Fruit fly (Drosophila melanogaster) whole organism, embryonic: ENCODE measurements around the gene CG31638.

Experiments used
- Bdp1 ChIP-seq: fragments of 200-800 bp; sonication (Bioruptor generic); optimal IDR thresholded peaks from 3 replicates; lab custom pipeline; 2016; ENCODE audit warnings: missing biosample characterization, missing genetic modification characterization
- C15 ChIP-seq: fragments of 200-800 bp; sonication (Bioruptor generic); IDR thresholded peaks from 3 replicates; pipeline ENCODE4 v1.3.6; 2022; ENCODE audit warnings: missing biosample characterization, missing genetic modification characterization
- CG10209 ChIP-seq: fragments of 200-800 bp; sonication (Bioruptor generic); optimal IDR thresholded peaks from 3 replicates; lab custom pipeline; 2017; ENCODE audit warnings: missing biosample characterization, mild to moderate bottlenecking, missing genetic modification characterization, missing genetic modification reagents
- CG10543 ChIP-seq: fragments of 200-800 bp; sonication (Bioruptor generic); optimal IDR thresholded peaks from 3 replicates; lab custom pipeline; 2017; ENCODE audit warnings: missing biosample characterization, mild to moderate bottlenecking, missing genetic modification characterization, moderate library complexity
- CG12155 ChIP-seq: fragments of 200-800 bp; sonication (Bioruptor generic); optimal IDR thresholded peaks from 3 replicates; lab custom pipeline; 2016; ENCODE audit warnings: missing biosample characterization, missing genetic modification characterization
- CG12659 ChIP-seq: fragments of 200-800 bp; sonication (Bioruptor generic); optimal IDR thresholded peaks from 3 replicates; lab custom pipeline; 2017; ENCODE audit warnings: mild to moderate bottlenecking, missing biosample characterization, missing genetic modification reagents, missing genetic modification characterization
- CG1602 ChIP-seq: fragments of 200-800 bp; sonication (Bioruptor generic); optimal IDR thresholded peaks from 3 replicates; lab custom pipeline; 2016; ENCODE audit warnings: missing biosample characterization, missing genetic modification characterization
- CG16863 ChIP-seq: fragments of 200-800 bp; sonication (Bioruptor generic); optimal IDR thresholded peaks from 3 replicates; lab custom pipeline; 2016; ENCODE audit warnings: missing biosample characterization, missing genetic modification characterization
- CG17385 ChIP-seq: fragments of 200-800 bp; sonication (Bioruptor generic); optimal IDR thresholded peaks from 3 replicates; lab custom pipeline; 2018; ENCODE audit warnings: missing biosample characterization, mild to moderate bottlenecking, missing genetic modification characterization
- CG1832 ChIP-seq: fragments of 200-800 bp; sonication (Bioruptor generic); optimal IDR thresholded peaks from 2 replicates; lab custom pipeline; 2017; ENCODE audit warnings: missing biosample characterization, mild to moderate bottlenecking, missing genetic modification characterization, inconsistent platforms
- CG2889 ChIP-seq: fragments of 200-800 bp; sonication (Bioruptor generic); IDR thresholded peaks from 3 replicates; pipeline ENCODE4 v1.3.6; 2022; ENCODE audit warnings: missing biosample characterization, missing genetic modification characterization
- CG31224 ChIP-seq: fragments of 200-800 bp; sonication (Bioruptor generic); IDR thresholded peaks from 2 replicates; pipeline ENCODE4 v1.3.6; 2022; ENCODE audit warnings: missing biosample characterization, missing genetic modification characterization
- CG31388 ChIP-seq: fragments of 200-800 bp; sonication (Bioruptor generic); optimal IDR thresholded peaks from 2 replicates; lab custom pipeline; 2016; ENCODE audit warnings: missing biosample characterization, missing genetic modification characterization
- CG31441 ChIP-seq: fragments of 200-800 bp; sonication (Bioruptor generic); IDR thresholded peaks from 2 replicates; pipeline ENCODE4 v1.3.6; 2022; ENCODE audit warnings: missing biosample characterization, missing genetic modification characterization
- CG33213 ChIP-seq: fragments of 200-800 bp; sonication (Bioruptor generic); optimal IDR thresholded peaks from 3 replicates; lab custom pipeline; 2016; ENCODE audit warnings: missing biosample characterization, missing genetic modification characterization
- CG6765 ChIP-seq: fragments of 200-800 bp; sonication (Bioruptor generic); optimal IDR thresholded peaks from 3 replicates; lab custom pipeline; 2017; ENCODE audit warnings: missing biosample characterization, mild to moderate bottlenecking, missing genetic modification characterization
- CG7357 ChIP-seq: fragments of 200-800 bp; sonication (Bioruptor generic); IDR thresholded peaks from 3 replicates; pipeline ENCODE4 v1.3.6; 2022; ENCODE audit warnings: missing biosample characterization, missing genetic modification characterization
- CG7839 ChIP-seq: fragments of 200-800 bp; sonication (Bioruptor generic); optimal IDR thresholded peaks from 3 replicates; lab custom pipeline; 2018; ENCODE audit warnings: missing biosample characterization, mild to moderate bottlenecking, missing genetic modification characterization, moderate library complexity
- CTCF ChIP-seq: fragments of 200-800 bp; sonication (Bioruptor generic); optimal IDR thresholded peaks from 2 replicates; lab custom pipeline; 2017; ENCODE audit warnings: missing biosample characterization, mild to moderate bottlenecking, missing genetic modification characterization, moderate library complexity
- Dbx ChIP-seq: fragments of 200-800 bp; sonication (Bioruptor generic); IDR thresholded peaks from 3 replicates; pipeline ENCODE4 v1.3.6; 2022; ENCODE audit warnings: missing biosample characterization, missing genetic modification characterization
- Dll ChIP-seq: fragments of 200-800 bp; sonication (Bioruptor generic); IDR thresholded peaks from 4 replicates; pipeline ENCODE4 v1.3.6; 2022; ENCODE audit warnings: missing biosample characterization, missing genetic modification characterization; ENCODE audit not compliant: partially characterized antibody
- Dref ChIP-seq: fragments of 200-800 bp; sonication (Bioruptor generic); IDR thresholded peaks from 2 replicates; pipeline ENCODE4 v1.3.6; 2022; ENCODE audit warnings: missing biosample characterization, missing genetic modification characterization
- E2f2 ChIP-seq: fragments of 200-800 bp; sonication (Bioruptor generic); IDR thresholded peaks from 2 replicates; pipeline ENCODE4 v1.3.6; 2022; ENCODE audit warnings: missing biosample characterization, missing genetic modification characterization
- H2.0 ChIP-seq: fragments of 200-800 bp; sonication (Bioruptor generic); IDR thresholded peaks from 2 replicates; pipeline ENCODE4 v1.3.6; 2022; ENCODE audit warnings: missing biosample characterization, missing genetic modification characterization
- HLHmδ ChIP-seq: fragments of 200-800 bp; sonication (Bioruptor generic); optimal IDR thresholded peaks from 2 replicates; lab custom pipeline; 2018; ENCODE audit warnings: missing biosample characterization, mild to moderate bottlenecking, missing genetic modification characterization, moderate library complexity
- Kr ChIP-seq: fragments of 200-800 bp; sonication (Bioruptor generic); optimal IDR thresholded peaks from 2 replicates; lab custom pipeline; 2017; ENCODE audit warnings: missing biosample characterization, mild to moderate bottlenecking, missing genetic modification characterization
- Lpt ChIP-seq: fragments of >200 bp; optimal IDR thresholded peaks from 2 replicates; lab custom pipeline; 2018; ENCODE audit warnings: missing biosample characterization, missing genetic modification characterization
- Max ChIP-seq: fragments of 200-800 bp; sonication (Bioruptor generic); optimal IDR thresholded peaks from 2 replicates; lab custom pipeline; 2016; ENCODE audit warnings: missing biosample characterization, mild to moderate bottlenecking, missing genetic modification characterization
- Mrtf ChIP-seq: fragments of 200-800 bp; sonication (Bioruptor generic); IDR thresholded peaks from 3 replicates; pipeline ENCODE4 v1.3.6; 2022; ENCODE audit warnings: missing biosample characterization, missing genetic modification characterization
- Nf-YB ChIP-seq: fragments of 200-800 bp; sonication (Bioruptor generic); optimal IDR thresholded peaks from 3 replicates; lab custom pipeline; 2019; ENCODE audit warnings: missing biosample characterization, mild to moderate bottlenecking, missing genetic modification characterization, moderate library complexity
- NfI ChIP-seq: fragments of 200-800 bp; sonication (Bioruptor generic); optimal IDR thresholded peaks from 3 replicates; lab custom pipeline; 2018; ENCODE audit warnings: missing biosample characterization, mild to moderate bottlenecking, missing genetic modification characterization, moderate library complexity
- Scr ChIP-seq: fragments of 200-800 bp; sonication (Bioruptor generic); IDR thresholded peaks from 2 replicates; pipeline ENCODE4 v1.3.6; 2022; ENCODE audit warnings: missing biosample characterization, missing genetic modification characterization; ENCODE audit not compliant: partially characterized antibody
- Xbp1 ChIP-seq: fragments of 200-800 bp; sonication (Bioruptor generic); optimal IDR thresholded peaks from 3 replicates; lab custom pipeline; 2016; ENCODE audit warnings: missing biosample characterization, mild to moderate bottlenecking, missing genetic modification characterization
- Xrp1 ChIP-seq: fragments of 200-800 bp; sonication (Bioruptor generic); IDR thresholded peaks from 2 replicates; pipeline ENCODE4 v1.3.6; 2022; ENCODE audit warnings: missing biosample characterization, missing genetic modification characterization
- ato ChIP-seq: fragments of 200-800 bp; sonication (Bioruptor generic); IDR thresholded peaks from 2 replicates; pipeline ENCODE4 v1.3.6; 2022; ENCODE audit warnings: missing biosample characterization, missing genetic modification characterization; ENCODE audit not compliant: partially characterized antibody
- bigmax ChIP-seq: fragments of 200-800 bp; sonication (Bioruptor generic); optimal IDR thresholded peaks from 2 replicates; lab custom pipeline; 2018; ENCODE audit warnings: missing biosample characterization, mild to moderate bottlenecking, missing genetic modification characterization
- btn ChIP-seq: fragments of 200-800 bp; sonication (Bioruptor generic); optimal IDR thresholded peaks from 2 replicates; lab custom pipeline; 2016; ENCODE audit warnings: missing biosample characterization, missing genetic modification characterization
- dimm ChIP-seq: fragments of 200-800 bp; sonication (Bioruptor generic); IDR thresholded peaks from 2 replicates; pipeline ENCODE4 v1.3.6; 2022; ENCODE audit warnings: missing biosample characterization, missing genetic modification characterization
- ems ChIP-seq: fragments of 200-800 bp; sonication (Bioruptor generic); optimal IDR thresholded peaks from 3 replicates; lab custom pipeline; 2016; ENCODE audit warnings: missing biosample characterization, missing genetic modification characterization
- jing ChIP-seq: fragments of 200-800 bp; sonication (Bioruptor generic); optimal IDR thresholded peaks from 2 replicates; lab custom pipeline; 2018; ENCODE audit warnings: missing biosample characterization, mild to moderate bottlenecking, missing genetic modification characterization
- kah ChIP-seq: fragments of 200-800 bp; sonication (Bioruptor generic); optimal IDR thresholded peaks from 2 replicates; lab custom pipeline; 2018; ENCODE audit warnings: missing biosample characterization, mild to moderate bottlenecking, missing genetic modification characterization
- lmd ChIP-seq: fragments of 200-800 bp; sonication (Bioruptor generic); IDR thresholded peaks from 2 replicates; pipeline ENCODE4 v1.3.6; 2022; ENCODE audit warnings: missing biosample characterization, missing genetic modification characterization
- lov ChIP-seq, 2 experiments: fragments of 200-800 bp in 1 of 2; fragments of >200 bp in 1 of 2; sonication (Bioruptor generic) in 1 of 2; IDR thresholded peaks in 1 of 2; optimal IDR thresholded peaks in 1 of 2; 2 replicates in 1 of 2; 3 replicates in 1 of 2; pipeline versions ENCODE4 v1.3.6 to Lab custom; 2017 to 2022; ENCODE audit warnings: missing biosample characterization in 1 of 2, missing genetic modification characterization in 1 of 2
- onecut ChIP-seq: fragments of 200-800 bp; sonication (Bioruptor generic); IDR thresholded peaks from 2 replicates; pipeline ENCODE4 v1.3.6; 2022; ENCODE audit warnings: missing biosample characterization, missing genetic modification characterization
- org-1 ChIP-seq: fragments of 200-800 bp; sonication (Bioruptor generic); optimal IDR thresholded peaks from 2 replicates; lab custom pipeline; 2017; ENCODE audit warnings: missing biosample characterization, missing genetic modification characterization
- pan ChIP-seq, 4 experiments: fragments of >200 bp in 3 of 4; fragments of 200-800 bp in 1 of 4; sonication (Bioruptor generic) in 1 of 4; optimal IDR thresholded peaks in 3 of 4; IDR thresholded peaks in 1 of 4; 2 replicates each; pipeline versions ENCODE4 v1.3.6 to Lab custom; 2017 to 2022; ENCODE audit warnings: missing biosample characterization in 2 of 4, missing genetic modification characterization in 2 of 4, mixed read lengths in 1 of 4
- ro ChIP-seq: fragments of 200-800 bp; sonication (Bioruptor generic); IDR thresholded peaks from 2 replicates; pipeline ENCODE4 v1.3.6; 2022; ENCODE audit warnings: missing biosample characterization, missing genetic modification characterization
- sr ChIP-seq: fragments of 200-800 bp; sonication (Bioruptor generic); IDR thresholded peaks from 3 replicates; pipeline ENCODE4 v1.3.6; 2022; ENCODE audit warnings: missing biosample characterization, missing genetic modification characterization
- tgo ChIP-seq: fragments of 200-800 bp; sonication (Bioruptor generic); IDR thresholded peaks from 3 replicates; pipeline ENCODE4 v1.3.6; 2022; ENCODE audit warnings: missing biosample characterization, missing genetic modification characterization
- tna ChIP-seq: fragments of 200-800 bp; sonication (Bioruptor generic); IDR thresholded peaks from 2 replicates; pipeline ENCODE4 v1.3.6; 2022; ENCODE audit warnings: missing biosample characterization, missing genetic modification characterization; ENCODE audit not compliant: partially characterized antibody

CG31638 gene

dm6 chr2L:6488676-6489140 lies 2.2 kb upstream of the CG31638 start, which contains the start of the genes KFase and epsilonCOP (continued):
- TF ChIP-seq org-1 (no peak), HLHmδ (GFP tag; lab: Kevin White, UChicago) (no peak), CG1602 (GFP tag; lab: Kevin White, UChicago) (peak; percentile 4), CG6765 (GFP tag; lab: Kevin White, UChicago) (peak; percentile 41), Dbx (0 out of 3 replicates have a peak, but pooled peaks have one; percentile 12), Max (GFP tag; lab: Kevin White, UChicago) (no peak), btn (GFP tag; lab: Kevin White, UChicago) (no peak), CG12659 (GFP tag; lab: Kevin White, UChicago) (peak; percentile 89), CG1832 (GFP tag; lab: Kevin White, UChicago) (no peak), Nf-YB (peak; percentile 33), bigmax (GFP tag; lab: Kevin White, UChicago) (no peak), Dll (peak; percentile 76; the same call in 3 of the 4 replicates), lmd (peak; percentile 31; the same call in 1 of the 2 replicates), CTCF (GFP tag; lab: Kevin White, UChicago) (peak; percentile 1), Xrp1 (GFP tag; lab: Robert Waterston, UW) (peak; percentile 39; the same call in 1 of the 2 replicates), Mrtf (GFP tag; lab: Robert Waterston, UW) (no peak), ro (GFP tag; lab: Robert Waterston, UW) (no peak), CG7357 (GFP tag; lab: Robert Waterston, UW) (no peak), CG2889 (no peak), CG7839 (tag; lab: Kevin White, UChicago) (peak; percentile 45), Lpt (GFP tag; lab: Kevin White, UChicago) (no peak), ato (GFP tag; lab: Robert Waterston, UW) (peak; percentile 63; the same call in 1 of the 2 replicates), ems (no peak), tna (GFP tag; lab: Robert Waterston, UW) (peak; percentile 57; the same call in 1 of the 2 replicates), CG10543 (peak; percentile 59), Xbp1 (GFP tag; lab: Kevin White, UChicago) (peak; percentile 74), CG31441 (GFP tag; lab: Robert Waterston, UW) (peak; percentile 64), NfI (peak; percentile 62), dimm (GFP tag; lab: Robert Waterston, UW) (no peak), CG31224 (GFP tag; lab: Robert Waterston, UW) (peak; percentile 20; the same call in 1 of the 2 replicates), C15 (GFP tag; lab: Robert Waterston, UW) (no peak), onecut (GFP tag; lab: Robert Waterston, UW) (no peak), lov (optimal IDR thresholded peaks at IDR 0.05; lab: Kevin White, UChicago) (no peak), lov (GFP tag; IDR thresholded peaks at IDR 0.05; lab: Robert Waterston, UW) (no peak), CG12155 (GFP tag; lab: Kevin White, UChicago) (peak; percentile 58), H2.0 (GFP tag; lab: Robert Waterston, UW) (peak; percentile 26; the same call in 1 of the 2 replicates), Scr (GFP tag; lab: Robert Waterston, UW) (peak; percentile 73), kah (GFP tag; lab: Kevin White, UChicago) (no peak), Kr (GFP tag; lab: Kevin White, UChicago) (no peak), CG31388 (GFP tag; lab: Kevin White, UChicago) (no peak), sr (GFP tag; lab: Robert Waterston, UW) (no peak), tgo (GFP tag; lab: Robert Waterston, UW) (peak; percentile 56; the same call in 2 of the 3 replicates), jing (GFP tag; lab: Kevin White, UChicago) (no peak), CG17385 (GFP tag; lab: Kevin White, UChicago) (peak; percentile 53), pan (optimal IDR thresholded peaks at IDR 0.05; lab: Kevin White, UChicago) (no peak), pan (GFP tag; optimal IDR thresholded peaks at IDR 0.05 in 1 of 2, IDR thresholded peaks at IDR 0.05 in 1 of 2) (no peak), Bdp1 (peak; percentile 9), CG10209 (peak; percentile 41), Dref (GFP tag; lab: Robert Waterston, UW) (peak; percentile 85), CG16863 (GFP tag; lab: Kevin White, UChicago) (peak; percentile 45), CG33213 (GFP tag; lab: Kevin White, UChicago) (peak; percentile 77), E2f2 (GFP tag; lab: Robert Waterston, UW) (peak; percentile 56)
